Fruit fly (Drosophila melanogaster) S2 (cell line): Measurements from ENCODE around the gene CG8132.

Experiments used
- CG8478 ChIP-seq: fragments of >200 bp; optimal IDR thresholded peaks from 2 replicates; lab custom pipeline; 2018
- CTCF ChIP-seq, 2 experiments: fragments of >200 bp; optimal IDR thresholded peaks; 2 replicates each; lab custom pipeline; 2018

DNA sequence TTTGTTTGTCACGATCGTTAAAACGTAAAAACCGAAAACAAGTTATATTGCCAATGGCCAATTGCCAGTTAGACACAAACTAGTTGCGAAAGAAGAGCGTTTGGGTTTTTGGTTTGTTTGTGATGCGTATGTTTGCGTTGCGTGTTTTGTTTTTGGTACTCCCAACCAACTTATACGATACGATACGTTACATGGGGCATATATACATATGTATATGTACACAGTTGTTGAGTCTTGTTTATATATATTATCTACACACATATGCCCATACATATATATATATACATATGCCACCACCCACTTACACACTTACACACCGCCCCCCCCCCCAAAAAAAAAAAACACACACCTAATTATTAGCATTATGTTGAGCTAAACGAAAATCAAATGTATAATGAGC lies 47.0 kb downstream of the CG8132 start:
- TF ChIP-seq CTCF (optimal IDR thresholded peaks at IDR 0.05; lab: Kevin White, UChicago) (no peak), CG8478 (no peak)
